Worm (Caenorhabditis elegans): ENCODE measurements around the gene F25B5.3.

F25B5.3 gene

DNA sequence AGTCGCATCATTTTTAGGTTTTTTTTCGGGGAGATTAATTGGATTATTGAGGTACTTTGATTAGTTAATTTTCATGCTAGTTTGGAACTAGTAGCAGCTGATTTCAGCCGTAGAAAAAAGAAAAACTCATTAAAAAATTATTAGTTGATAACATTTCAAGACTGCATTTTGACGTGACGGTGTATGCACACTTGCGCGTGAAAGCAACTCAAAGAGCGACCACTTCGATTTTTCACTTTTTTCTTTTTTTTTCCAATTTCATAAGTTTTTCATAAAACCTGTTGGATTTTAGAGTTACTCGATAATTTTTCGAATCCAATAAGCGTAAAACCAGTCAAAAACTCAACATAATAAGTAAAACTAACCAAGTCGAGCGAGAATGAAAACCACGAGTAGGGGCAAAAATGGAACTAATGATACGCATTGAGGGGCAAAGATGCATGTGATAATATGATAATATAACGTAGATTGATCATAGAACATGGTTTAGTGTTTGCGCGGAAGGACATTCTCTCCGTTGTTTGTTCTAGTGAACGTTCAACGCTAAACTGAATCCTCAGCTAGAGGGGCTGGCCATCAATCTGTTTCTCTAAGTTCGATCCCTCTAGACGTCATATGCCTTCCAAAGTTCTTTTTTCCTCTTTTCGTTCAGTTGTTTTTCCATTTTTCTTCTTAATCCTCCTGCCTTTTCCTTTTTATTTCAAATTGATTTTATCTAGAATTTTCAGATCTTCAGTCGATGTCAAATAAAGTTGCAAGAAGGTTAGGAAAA lies at the start of gene F25B5.3, which contains the start of gene F25B5.6:
TSS of gene F25B5.3 (plus strand) at position 722 of the 772 bp plus-strand sequence.
TSS of gene F25B5.6 (minus strand) at position 572 of the 772 bp plus-strand sequence.
- no peak for TF ChIP-seq fos-1 (tag; optimal IDR thresholded peaks at IDR 0.05)
- no peak for TF ChIP-seq tra-1 (GFP tag; IDR thresholded peaks at IDR 0.05)
- TF ChIP-seq mdl-1 (tag; optimal IDR thresholded peaks at IDR 0.05): peak in 1 of 2 experiments; percentile 69
- TF ChIP-seq mxl-3 (GFP tag; optimal IDR thresholded peaks at IDR 0.05): no peak
- no peak for TF ChIP-seq snpc-1.2 (GFP tag; IDR thresholded peaks at IDR 0.05)
- no peak for TF ChIP-seq ZK337.2 (GFP tag; IDR thresholded peaks at IDR 0.05)
- TF ChIP-seq ceh-20 (GFP tag; IDR thresholded peaks at IDR 0.05): no peak
- TF ChIP-seq madf-9 (GFP tag; conservative IDR thresholded peaks at IDR 0.05): no peak
- TF ChIP-seq nhr-41 (GFP tag; IDR thresholded peaks at IDR 0.05): no peak
- TF ChIP-seq hmg-1.1 (GFP tag; IDR thresholded peaks at IDR 0.05): no peak
- TF ChIP-seq nhr-25 (tag; optimal IDR thresholded peaks at IDR 0.05; ENCODE audit: borderline replicate concordance, insufficient read depth): no peak
- TF ChIP-seq hif-1 (tag; optimal IDR thresholded peaks at IDR 0.05): no peak
- no peak for TF ChIP-seq spr-1 (tag; optimal IDR thresholded peaks at IDR 0.05)
- no peak for TF ChIP-seq T20F7.1 (GFP tag; optimal IDR thresholded peaks at IDR 0.05)
- no peak for TF ChIP-seq cey-2 (tag; optimal IDR thresholded peaks at IDR 0.05; ENCODE audit: borderline replicate concordance, insufficient read depth)
- no peak for TF ChIP-seq F44E2.7 (GFP tag; IDR thresholded peaks at IDR 0.05)
- no peak for TF ChIP-seq jun-1 (tag; optimal IDR thresholded peaks at IDR 0.05)
- TF ChIP-seq unc-39 (tag; optimal IDR thresholded peaks at IDR 0.05): no peak
- no peak for TF ChIP-seq egl-27 (tag; optimal IDR thresholded peaks at IDR 0.05)
- TF ChIP-seq unc-62 (GFP tag; optimal IDR thresholded peaks at IDR 0.05 in 1 of 2): peak in 1 of 2 experiments; percentile 68
- TF ChIP-seq unc-62 (tag; optimal IDR thresholded peaks at IDR 0.05): no peak
- no peak for TF ChIP-seq ceh-28 (tag; optimal IDR thresholded peaks at IDR 0.05)
- TF ChIP-seq zfp-3 (GFP tag; conservative IDR thresholded peaks at IDR 0.05): no peak
- TF ChIP-seq lir-3 (tag; optimal IDR thresholded peaks at IDR 0.05): no peak
- no peak for TF ChIP-seq daf-8 (GFP tag; IDR thresholded peaks at IDR 0.05)
- TF ChIP-seq mes-2 (tag; optimal IDR thresholded peaks at IDR 0.05; ENCODE audit: poor library complexity, severe bottlenecking): peak; percentile 40
- TF ChIP-seq dve-1 (tag; optimal IDR thresholded peaks at IDR 0.05; ENCODE audit: insufficient read depth): peak; percentile 8
- TF ChIP-seq zip-11 (GFP tag; IDR thresholded peaks at IDR 0.05): no peak
- TF ChIP-seq arid-1 (GFP tag; conservative IDR thresholded peaks at IDR 0.05): 0 out of 2 replicates have a peak, but pooled peaks have one; percentile 7
- no peak for TF ChIP-seq daf-12 (tag; optimal IDR thresholded peaks at IDR 0.05)
- TF ChIP-seq pha-4 (GFP tag; IDR thresholded peaks at IDR 0.05): no peak
- no peak for TF ChIP-seq pha-4 (tag; optimal IDR thresholded peaks at IDR 0.05)
- no peak for TF ChIP-seq nhr-6 (tag; optimal IDR thresholded peaks at IDR 0.05)
- no peak for TF ChIP-seq Y105C5A.15 (GFP tag; IDR thresholded peaks at IDR 0.05)
- no peak for TF ChIP-seq R02D3.7 (tag; optimal IDR thresholded peaks at IDR 0.05)
- no peak for TF ChIP-seq ceh-32 (tag; optimal IDR thresholded peaks at IDR 0.05; ENCODE audit: poor library complexity)
- no peak for TF ChIP-seq snpc-4 (tag; optimal IDR thresholded peaks at IDR 0.05)
- TF ChIP-seq dmd-9 (GFP tag; IDR thresholded peaks at IDR 0.05): no peak
- TF ChIP-seq zag-1 (tag; optimal IDR thresholded peaks at IDR 0.05): no peak
- no peak for TF ChIP-seq nhr-42 (GFP tag; IDR thresholded peaks at IDR 0.05)
- peak; percentile 57 for TF ChIP-seq nhr-28 (tag; optimal IDR thresholded peaks at IDR 0.05)
- no peak for TF ChIP-seq ces-1 (GFP tag; optimal IDR thresholded peaks at IDR 0.05)
- TF ChIP-seq daf-16 (GFP tag; optimal IDR thresholded peaks at IDR 0.05): no peak
- TF ChIP-seq daf-16 (tag; optimal IDR thresholded peaks at IDR 0.05): peak; percentile 13
- peak; percentile 44 for TF ChIP-seq hlh-11 (tag; optimal IDR thresholded peaks at IDR 0.05)
- TF ChIP-seq hlh-30 (tag; optimal IDR thresholded peaks at IDR 0.05; ENCODE audit: insufficient read depth): peak; percentile 76
- no peak for TF ChIP-seq nhr-111 (GFP tag; optimal IDR thresholded peaks at IDR 0.05)
- no peak for TF ChIP-seq ZK546.5 (tag; optimal IDR thresholded peaks at IDR 0.05)
- peak in 1 of 2 experiments; percentile 21 for TF ChIP-seq lsy-2 (tag; optimal IDR thresholded peaks at IDR 0.05)
- TF ChIP-seq skn-1 (tag; optimal IDR thresholded peaks at IDR 0.05): no peak

Measured in whole organism, L4 larva.